Fruit fly (Drosophila melanogaster) whole organism, adult: ENCODE results near the gene CG6901.

ENCODE experiments used
- CG11617 ChIP-seq: fragments of 200-800 bp; sonication (Bioruptor generic); optimal IDR thresholded peaks from 2 replicates; lab custom pipeline; 2017; ENCODE audit warnings: mild to moderate bottlenecking, missing biosample characterization, missing genetic modification reagents, missing genetic modification characterization
- CG5204 ChIP-seq: fragments of 200-800 bp; sonication (Bioruptor generic); optimal IDR thresholded peaks from 2 replicates; lab custom pipeline; 2016; ENCODE audit warnings: missing biosample characterization, missing genetic modification characterization
- ovo ChIP-seq: fragments of 200-800 bp; sonication (Bioruptor generic); optimal IDR thresholded peaks from 2 replicates; lab custom pipeline; 2016; ENCODE audit warnings: missing biosample characterization, missing genetic modification characterization

- TF ChIP-seq ovo (GFP tag; lab: Kevin White, UChicago) (no peak), CG5204 (no peak), CG11617 (no peak)
Measured at dm6 chr3R:16275890-16276619, 47.2 kb upstream of the CG6901 start.
